Worm (Caenorhabditis elegans) whole organism, mixed stage, embryonic: ENCODE results near the gene gas-1.

Experiments used
- bed-3 ChIP-seq: fragments of 200-800 bp; sonication (Bioruptor generic); optimal IDR thresholded peaks from 3 replicates; lab custom pipeline; 2018; ENCODE audit warnings: mild to moderate bottlenecking, missing genetic modification characterization, moderate library complexity, missing compliant biosample characterization
- blmp-1 ChIP-seq: fragments of 150-350 bp; optimal IDR thresholded peaks from 2 replicates; lab custom pipeline; 2014; ENCODE audit warnings: missing biosample characterization, missing genetic modification characterization
- ceh-39 ChIP-seq: fragments of 150-350 bp; optimal IDR thresholded peaks from 2 replicates; lab custom pipeline; 2014; ENCODE audit warnings: missing biosample characterization, missing genetic modification characterization
- ceh-43 ChIP-seq: fragments of 200-800 bp; sonication (Bioruptor generic); optimal IDR thresholded peaks from 2 replicates; lab custom pipeline; 2018; ENCODE audit warnings: mild to moderate bottlenecking, missing genetic modification characterization, moderate library complexity, missing compliant biosample characterization
- ceh-83 ChIP-seq: fragments of 200-800 bp; sonication (Bioruptor generic); optimal IDR thresholded peaks from 2 replicates; lab custom pipeline; 2018; ENCODE audit warnings: mild to moderate bottlenecking, missing genetic modification characterization, missing compliant biosample characterization
- ces-1 ChIP-seq: fragments of 150-350 bp; optimal IDR thresholded peaks from 2 replicates; lab custom pipeline; 2014; ENCODE audit warnings: missing biosample characterization, missing genetic modification reagents, missing genetic modification characterization
- cnd-1 ChIP-seq: fragments of 200-800 bp; sonication (Bioruptor generic); optimal IDR thresholded peaks from 2 replicates; lab custom pipeline; 2018; ENCODE audit warnings: mild to moderate bottlenecking, missing genetic modification characterization, missing compliant biosample characterization
- drap-1 ChIP-seq: fragments of 200-800 bp; sonication (Bioruptor generic); optimal IDR thresholded peaks from 3 replicates; lab custom pipeline; 2018; ENCODE audit warnings: mild to moderate bottlenecking, missing genetic modification characterization, missing compliant biosample characterization
- flh-1 ChIP-seq: fragments of 200-800 bp; sonication (Bioruptor generic); optimal IDR thresholded peaks from 2 replicates; lab custom pipeline; 2018; ENCODE audit warnings: mild to moderate bottlenecking, missing genetic modification characterization, moderate library complexity, missing compliant biosample characterization
- ham-2 ChIP-seq: fragments of 200-800 bp; sonication (Bioruptor generic); optimal IDR thresholded peaks from 2 replicates; lab custom pipeline; 2018; ENCODE audit warnings: mild to moderate bottlenecking, missing genetic modification characterization, missing compliant biosample characterization
- hlh-1 ChIP-seq: fragments of 150-350 bp; optimal IDR thresholded peaks from 2 replicates; lab custom pipeline; 2014; ENCODE audit warnings: missing biosample characterization, missing genetic modification reagents, missing genetic modification characterization
- lin-13 ChIP-seq: fragments of 150-350 bp; optimal IDR thresholded peaks from 2 replicates; lab custom pipeline; 2014; ENCODE audit warnings: missing biosample characterization, missing genetic modification characterization
- lsy-2 ChIP-seq: fragments of 150-350 bp; optimal IDR thresholded peaks from 2 replicates; lab custom pipeline; 2014; ENCODE audit warnings: missing biosample characterization, missing genetic modification characterization
- mab-5 ChIP-seq: fragments of 150-350 bp; optimal IDR thresholded peaks from 2 replicates; lab custom pipeline; 2014; ENCODE audit warnings: missing biosample characterization, missing genetic modification characterization
- mep-1 ChIP-seq: fragments of 150-350 bp; optimal IDR thresholded peaks from 2 replicates; lab custom pipeline; 2017; ENCODE audit warnings: missing biosample characterization, missing genetic modification reagents, missing genetic modification characterization, inconsistent platforms
- mls-2 ChIP-seq: sonication (generic microtip); optimal IDR thresholded peaks from 2 replicates; lab custom pipeline; 2016; ENCODE audit warnings: mild to moderate bottlenecking, missing genetic modification characterization, moderate library complexity, missing compliant biosample characterization
- nhr-2 ChIP-seq: fragments of 150-350 bp; optimal IDR thresholded peaks from 2 replicates; lab custom pipeline; 2014; ENCODE audit warnings: missing biosample characterization, missing genetic modification characterization
- nhr-237 ChIP-seq: fragments of 150-350 bp; optimal IDR thresholded peaks from 2 replicates; lab custom pipeline; 2014; ENCODE audit warnings: missing biosample characterization, missing genetic modification characterization
- nhr-28 ChIP-seq: fragments of 150-350 bp; optimal IDR thresholded peaks from 2 replicates; lab custom pipeline; 2014; ENCODE audit warnings: missing biosample characterization, missing genetic modification characterization
- nhr-76 ChIP-seq: sonication (generic microtip); optimal IDR thresholded peaks from 2 replicates; lab custom pipeline; 2017; ENCODE audit warnings: missing biosample characterization, missing genetic modification characterization
- sem-2 ChIP-seq: fragments of 200-800 bp; sonication (Bioruptor generic); optimal IDR thresholded peaks from 2 replicates; lab custom pipeline; 2018; ENCODE audit warnings: mild to moderate bottlenecking, missing genetic modification characterization, missing compliant biosample characterization
- snpc-4 ChIP-seq: fragments of 150-350 bp; optimal IDR thresholded peaks from 2 replicates; lab custom pipeline; 2014; ENCODE audit warnings: missing biosample characterization, missing genetic modification characterization
- sptf-1 ChIP-seq: sonication (generic microtip); optimal IDR thresholded peaks from 2 replicates; lab custom pipeline; 2017; ENCODE audit warnings: mild to moderate bottlenecking, missing genetic modification characterization, moderate library complexity, missing compliant biosample characterization
- unc-120 ChIP-seq: sonication (generic microtip); optimal IDR thresholded peaks from 2 replicates; lab custom pipeline; 2017; ENCODE audit warnings: missing genetic modification characterization, missing compliant biosample characterization; ENCODE audit not compliant: poor library complexity, severe bottlenecking
- unc-39 ChIP-seq: fragments of 150-350 bp; optimal IDR thresholded peaks from 2 replicates; lab custom pipeline; 2014; ENCODE audit warnings: missing biosample characterization, missing genetic modification characterization
- unc-62 ChIP-seq: fragments of 150-350 bp; optimal IDR thresholded peaks from 2 replicates; lab custom pipeline; 2014; ENCODE audit warnings: missing biosample characterization, missing genetic modification reagents, missing genetic modification characterization
- zip-8 ChIP-seq: fragments of 150-350 bp; optimal IDR thresholded peaks from 2 replicates; lab custom pipeline; 2014; ENCODE audit warnings: missing biosample characterization, missing genetic modification characterization
- ztf-11 ChIP-seq: fragments of 150-350 bp; optimal IDR thresholded peaks from 2 replicates; lab custom pipeline; 2014; ENCODE audit warnings: missing biosample characterization, missing genetic modification characterization

Gene gas-1

ce11 chrX:15575460-15575859 is 14.7 kb downstream of the gas-1 start:
- no peak for TF ChIP-seq nhr-28 (tag; lab: Kevin White, UChicago)
- TF ChIP-seq unc-120 (tag; lab: Kevin White, UChicago) = peak; percentile 66
- TF ChIP-seq nhr-237 (tag; lab: Kevin White, UChicago) = no peak
- TF ChIP-seq cnd-1 (tag; lab: Kevin White, UChicago) = no peak
- TF ChIP-seq mab-5 (tag; lab: Kevin White, UChicago) = no peak
- peak; percentile 61 for TF ChIP-seq hlh-1 (tag; lab: Kevin White, UChicago)
- no peak for TF ChIP-seq bed-3 (GFP tag; lab: Kevin White, UChicago)
- peak; percentile 5 for TF ChIP-seq mep-1 (tag; lab: Kevin White, UChicago)
- no peak for TF ChIP-seq ces-1
- no peak for TF ChIP-seq sem-2

- TF ChIP-seq ceh-83 (GFP tag; lab: Kevin White, UChicago) = peak; percentile 10
- no peak for TF ChIP-seq cnd-1 (tag; lab: Kevin White, UChicago)
These were observed 18.2 kb downstream of the gas-1 start for ce11 chrX:15572021-15572420.

ce11 chrX:15569633-15570032 is 20.6 kb downstream of the gas-1 start:
- no peak for TF ChIP-seq mep-1 (tag; lab: Kevin White, UChicago)
- TF ChIP-seq ceh-43 (GFP tag; lab: Kevin White, UChicago) = no peak
- no peak for TF ChIP-seq zip-8 (tag; lab: Kevin White, UChicago)
- no peak for TF ChIP-seq drap-1 (GFP tag; lab: Kevin White, UChicago)
- no peak for TF ChIP-seq sptf-1
- TF ChIP-seq nhr-2 (tag; lab: Kevin White, UChicago) = no peak
- no peak for TF ChIP-seq snpc-4 (tag; lab: Kevin White, UChicago)
- TF ChIP-seq flh-1 = no peak
- TF ChIP-seq ztf-11 = no peak
- no peak for TF ChIP-seq unc-62 (GFP tag; lab: Kevin White, UChicago)
- TF ChIP-seq, all 35 proteins: peak for 0

- TF ChIP-seq ceh-83 (GFP tag; lab: Kevin White, UChicago) (no peak), lin-13 (tag; lab: Kevin White, UChicago) (peak; percentile 31), unc-120 (tag; lab: Kevin White, UChicago) (peak; percentile 42), ham-2 (GFP tag; lab: Kevin White, UChicago) (peak; percentile 42), mls-2 (tag; lab: Kevin White, UChicago) (no peak), lsy-2 (tag; lab: Kevin White, UChicago) (no peak), hlh-1 (tag; lab: Kevin White, UChicago) (no peak), bed-3 (GFP tag; lab: Kevin White, UChicago) (no peak), nhr-2 (tag; lab: Kevin White, UChicago) (no peak), snpc-4 (tag; lab: Kevin White, UChicago) (no peak), cnd-1 (tag; lab: Kevin White, UChicago) (peak; percentile 33), ces-1 (peak; percentile 18), zip-8 (tag; lab: Kevin White, UChicago) (no peak), nhr-237 (tag; lab: Kevin White, UChicago) (no peak)
These were observed 21.9 kb downstream of the gas-1 start, which contains the start of gene dyn-1 for ce11 chrX:15567986-15568940. dyn-1 (plus strand) TSS chrX:15568890.

ce11 chrX:15566640-15567039 is 23.6 kb downstream of the gas-1 start:
- TF ChIP-seq mls-2 (tag; lab: Kevin White, UChicago) = peak; percentile 48
- TF ChIP-seq blmp-1 (tag; lab: Kevin White, UChicago) = no peak
- TF ChIP-seq zip-8 (tag; lab: Kevin White, UChicago) = no peak
- TF ChIP-seq unc-39 (tag; lab: Kevin White, UChicago) = no peak
- TF ChIP-seq ces-1 = peak; percentile 20
- peak; percentile 39 for TF ChIP-seq sptf-1
- no peak for TF ChIP-seq mab-5 (tag; lab: Kevin White, UChicago)

ce11 chrX:15564338-15564737 is 25.9 kb downstream of the gas-1 start:
- TF ChIP-seq flh-1 = no peak
- no peak for TF ChIP-seq nhr-28 (tag; lab: Kevin White, UChicago)
- TF ChIP-seq ceh-39 (tag; lab: Kevin White, UChicago) = no peak
- TF ChIP-seq nhr-76 (tag; lab: Kevin White, UChicago) = no peak
- no peak for TF ChIP-seq unc-39 (tag; lab: Kevin White, UChicago)
- no peak for TF ChIP-seq unc-120 (tag; lab: Kevin White, UChicago)
- TF ChIP-seq ceh-83 (GFP tag; lab: Kevin White, UChicago) = no peak
- TF ChIP-seq ceh-43 (GFP tag; lab: Kevin White, UChicago) = no peak
- no peak for TF ChIP-seq ztf-11
- TF ChIP-seq, all 35 proteins: peak for 0
